Worm (Caenorhabditis elegans) whole organism, L3 larva: Measurements from ENCODE around the gene srpa-72.

Source experiments
- ama-1 ChIP-seq: fragments of 150-350 bp; optimal IDR thresholded peaks from 2 replicates; lab custom pipeline; 2018
- mdl-1 ChIP-seq: fragments of 150-350 bp; optimal IDR thresholded peaks from 2 replicates; lab custom pipeline; 2014; ENCODE audit warnings: missing biosample characterization, missing genetic modification characterization
- nhr-76 ChIP-seq: fragments of 150-350 bp; sonication (generic microtip); optimal IDR thresholded peaks from 5 replicates; lab custom pipeline; 2014; ENCODE audit warnings: missing biosample characterization, missing genetic modification characterization

DNA sequence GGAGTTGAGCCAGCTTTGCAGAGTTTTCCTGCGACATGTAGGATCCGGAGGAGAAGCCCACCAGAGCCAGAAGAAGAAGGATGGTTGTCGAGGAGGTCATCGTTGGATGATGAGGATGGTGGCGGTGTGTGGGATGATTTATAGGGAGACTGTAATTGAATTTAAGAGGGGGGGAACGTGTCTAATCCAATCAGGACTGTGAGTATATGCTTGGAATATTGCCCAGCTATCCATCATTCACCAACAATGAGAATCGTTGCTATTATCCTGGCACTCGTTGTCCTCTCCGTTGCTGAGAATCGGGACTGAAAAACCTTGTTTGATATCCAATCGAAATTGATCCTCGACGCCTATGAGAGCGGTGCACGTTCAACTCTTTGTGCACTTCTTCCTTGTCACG lies 38.8 kb downstream of the srpa-72 start, which contains the start of gene K12H6.5:
- TF ChIP-seq ama-1 (lab: Kevin White, UChicago), result no peak
- no peak for TF ChIP-seq nhr-76
- TF ChIP-seq mdl-1 (tag; lab: Kevin White, UChicago), result no peak
